Worm (Caenorhabditis elegans): Measurements from ENCODE around the gene Y51H7C.8.
"Not testable (repeated sequence)": the region's sequence is repeated elsewhere in the genome, so short reads cannot be mapped to it uniquely, and the experiment has no call there.

The Y51H7C.8 gene

DNA sequence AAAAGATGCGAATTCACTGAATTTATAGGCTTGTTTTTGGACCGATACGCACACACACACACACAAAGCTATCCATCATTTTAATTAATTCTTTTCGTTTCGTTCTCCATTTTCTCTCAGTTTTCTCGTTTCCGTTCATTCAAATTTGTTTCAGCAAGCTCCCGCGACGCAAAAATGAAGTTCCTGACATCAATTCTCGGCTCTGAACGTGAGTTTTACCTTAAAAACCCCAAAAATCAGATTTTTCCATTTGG lies 36.7 kb downstream of the Y51H7C.8 start, which contains the start of gene Y51H7C.3:
Gene Y51H7C.3 (plus strand): TSS at position 155 of the 254 bp plus-strand sequence.
- TF ChIP-seq F13H6.1 (tag; optimal IDR thresholded peaks at IDR 0.05): no peak
- TF ChIP-seq dmd-4 (tag; optimal IDR thresholded peaks at IDR 0.05): no peak
- TF ChIP-seq sma-3 (GFP tag; optimal IDR thresholded peaks at IDR 0.05): no peak
- TF ChIP-seq ztf-1 (GFP tag; conservative IDR thresholded peaks at IDR 0.05): no peak
- TF ChIP-seq R02D3.7 (tag; optimal IDR thresholded peaks at IDR 0.05): no peak
- no peak for TF ChIP-seq ceh-16 (tag; optimal IDR thresholded peaks at IDR 0.05)
- TF ChIP-seq nhr-25 (tag; optimal IDR thresholded peaks at IDR 0.05): no peak
- TF ChIP-seq crh-2 (tag; optimal IDR thresholded peaks at IDR 0.05): no peak
- TF ChIP-seq sem-4 (tag; optimal IDR thresholded peaks at IDR 0.05): no peak

DNA sequence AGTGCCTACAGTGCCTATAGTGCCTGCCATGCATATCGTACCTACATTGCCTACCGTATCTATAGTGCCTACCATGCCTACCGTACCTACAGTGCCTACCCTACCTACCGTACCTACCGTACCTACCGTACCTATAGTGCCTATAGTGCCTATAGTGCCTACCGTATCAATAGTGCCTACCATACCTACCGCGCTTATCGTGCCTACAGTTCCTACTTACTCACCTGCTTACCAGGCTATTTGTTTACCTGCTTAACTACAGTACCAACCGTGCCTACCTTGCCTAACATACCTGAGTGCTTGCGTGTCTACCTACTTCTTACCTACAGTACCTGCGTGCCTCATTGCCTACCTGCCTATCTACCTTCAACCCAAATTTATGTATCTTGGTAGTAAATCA lies 39.9 kb downstream of the Y51H7C.8 start:
- TF ChIP-seq aly-2 (tag; optimal IDR thresholded peaks at IDR 0.05) (no peak), ZK546.5 (tag; optimal IDR thresholded peaks at IDR 0.05) (no peak), skn-1 (tag; optimal IDR thresholded peaks at IDR 0.05) (no peak), mdl-1 (tag; optimal IDR thresholded peaks at IDR 0.05) (no peak), nhr-237 (tag; optimal IDR thresholded peaks at IDR 0.05) (no peak), elt-1 (tag; optimal IDR thresholded peaks at IDR 0.05) (no peak), ztf-4 (tag; optimal IDR thresholded peaks at IDR 0.05) (no peak), snpc-4 (tag; optimal IDR thresholded peaks at IDR 0.05) (no peak), nhr-6 (tag; optimal IDR thresholded peaks at IDR 0.05) (no peak), fos-1 (tag; optimal IDR thresholded peaks at IDR 0.05) (no peak), peb-1 (tag; optimal IDR thresholded peaks at IDR 0.05) (no peak), sem-4 (tag; optimal IDR thresholded peaks at IDR 0.05) (no peak)

DNA sequence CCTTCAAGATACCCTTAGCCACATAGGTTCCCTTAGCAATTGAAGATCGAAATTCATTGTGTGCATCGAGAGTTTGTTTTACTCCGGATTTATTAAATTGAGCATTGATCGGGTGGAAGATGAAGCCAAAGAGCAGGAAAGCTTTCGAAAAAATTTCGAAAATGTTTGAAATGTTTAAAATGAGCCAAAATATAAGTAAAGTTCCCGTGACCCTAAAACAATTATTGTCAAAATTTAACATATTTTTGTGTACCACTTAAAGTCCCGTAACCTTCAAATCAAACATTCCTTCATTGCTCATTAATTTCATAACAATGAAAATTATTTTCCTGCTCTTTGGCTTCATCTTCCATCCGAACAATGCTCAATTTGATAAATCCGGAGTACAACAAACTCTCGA lies 43.3 kb downstream of the Y51H7C.8 start, which contains the start of gene scl-17:
Gene scl-17 (plus strand): TSS at position 301 of the 400 bp plus-strand sequence.
- TF ChIP-seq elt-3 (tag; optimal IDR thresholded peaks at IDR 0.05): no peak

DNA sequence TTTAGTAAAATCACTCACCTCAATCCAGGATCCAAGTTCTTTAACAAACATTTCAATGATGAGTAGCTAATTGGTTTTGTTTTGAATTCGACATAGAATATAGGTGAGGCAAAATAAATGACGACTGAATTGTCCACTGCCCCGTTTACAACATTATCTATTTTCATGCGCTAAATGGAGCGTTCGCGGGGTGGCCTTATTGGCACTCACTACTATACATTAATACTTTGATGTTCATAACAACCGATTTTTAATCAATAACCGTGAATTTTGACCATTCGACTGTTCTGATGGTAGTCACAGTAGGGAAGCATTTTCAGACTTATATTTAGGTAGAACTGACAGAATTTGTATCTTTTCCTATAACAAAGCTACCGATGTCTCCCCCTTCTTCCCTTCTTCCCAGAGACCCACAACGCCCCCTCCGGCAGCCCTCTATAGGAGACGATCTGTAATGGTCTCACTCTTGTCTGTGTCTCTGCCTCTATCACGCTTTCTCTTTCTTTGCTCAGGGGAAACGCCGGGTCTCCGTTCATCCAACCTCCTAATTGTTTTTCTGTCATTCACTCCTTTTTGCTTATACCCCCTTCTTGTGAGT lies 45.2 kb downstream of the Y51H7C.8 start, which contains the start of gene Y51H7C.12:
Gene Y51H7C.12 (minus strand): TSS at position 51 of the 598 bp plus-strand sequence.
- TF ChIP-seq mdl-1 (tag; optimal IDR thresholded peaks at IDR 0.05); lin-39 (tag; optimal IDR thresholded peaks at IDR 0.05); lin-13 (GFP tag; optimal IDR thresholded peaks at IDR 0.05): not testable (repeated sequence)
